Worm (Caenorhabditis elegans) whole organism, mixed stage, embryonic: ENCODE results near the gene R08A2.7.

Experiments used
- M03D4.4 ChIP-seq: sonication (generic microtip); optimal IDR thresholded peaks from 2 replicates; lab custom pipeline; 2017; ENCODE audit warnings: mild to moderate bottlenecking, missing genetic modification characterization, missing compliant biosample characterization
- elt-1 ChIP-seq: sonication (generic microtip); optimal IDR thresholded peaks from 2 replicates; lab custom pipeline; 2017; ENCODE audit warnings: missing genetic modification characterization, mild to moderate bottlenecking, missing compliant biosample characterization, antibody characterized with exemption, moderate library complexity, borderline replicate concordance; ENCODE audit not compliant: insufficient read depth
- mep-1 ChIP-seq: fragments of 150-350 bp; optimal IDR thresholded peaks from 2 replicates; lab custom pipeline; 2017; ENCODE audit warnings: missing biosample characterization, missing genetic modification reagents, missing genetic modification characterization, inconsistent platforms
- mls-2 ChIP-seq: sonication (generic microtip); optimal IDR thresholded peaks from 2 replicates; lab custom pipeline; 2016; ENCODE audit warnings: mild to moderate bottlenecking, missing genetic modification characterization, moderate library complexity, missing compliant biosample characterization
- nhr-28 ChIP-seq: fragments of 150-350 bp; optimal IDR thresholded peaks from 2 replicates; lab custom pipeline; 2014; ENCODE audit warnings: missing biosample characterization, missing genetic modification characterization
- nhr-76 ChIP-seq: sonication (generic microtip); optimal IDR thresholded peaks from 2 replicates; lab custom pipeline; 2017; ENCODE audit warnings: missing biosample characterization, missing genetic modification characterization
- sem-2 ChIP-seq: fragments of 200-800 bp; sonication (Bioruptor generic); optimal IDR thresholded peaks from 2 replicates; lab custom pipeline; 2018; ENCODE audit warnings: mild to moderate bottlenecking, missing genetic modification characterization, missing compliant biosample characterization
- sptf-1 ChIP-seq: sonication (generic microtip); optimal IDR thresholded peaks from 2 replicates; lab custom pipeline; 2017; ENCODE audit warnings: mild to moderate bottlenecking, missing genetic modification characterization, moderate library complexity, missing compliant biosample characterization
- unc-39 ChIP-seq: fragments of 150-350 bp; optimal IDR thresholded peaks from 2 replicates; lab custom pipeline; 2014; ENCODE audit warnings: missing biosample characterization, missing genetic modification characterization
- ztf-11 ChIP-seq: fragments of 150-350 bp; optimal IDR thresholded peaks from 2 replicates; lab custom pipeline; 2014; ENCODE audit warnings: missing biosample characterization, missing genetic modification characterization

DNA sequence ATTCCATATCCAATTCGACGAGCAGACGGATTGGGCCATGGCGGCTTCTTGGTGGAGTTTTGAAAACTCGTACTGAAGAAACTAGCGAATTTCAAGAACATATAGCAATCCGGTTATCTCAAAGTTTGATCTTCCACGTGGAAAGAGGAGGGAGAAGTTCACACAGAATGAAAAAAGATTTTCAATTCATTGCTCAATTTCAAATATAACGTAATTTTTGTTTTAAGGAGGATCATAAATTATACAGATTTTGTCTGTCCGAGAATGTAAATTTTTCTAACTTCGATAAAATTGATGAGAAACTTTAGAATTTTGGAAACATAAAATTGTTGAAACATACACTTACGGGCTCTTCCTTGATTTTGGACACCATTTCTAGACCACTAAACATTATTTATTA, 5.6 kb downstream of the R08A2.7 start, which contains the start of gene Y50E8A.2:
- TF ChIP-seq mep-1 (no peak), nhr-76 (tag; lab: Kevin White, UChicago) (no peak), sptf-1 (tag; lab: Kevin White, UChicago) (no peak), mls-2 (tag; lab: Kevin White, UChicago) (no peak), sem-2 (GFP tag; lab: Kevin White, UChicago) (no peak), elt-1 (tag; lab: Kevin White, UChicago) (no peak), unc-39 (tag; lab: Kevin White, UChicago) (no peak), nhr-28 (tag; lab: Kevin White, UChicago) (no peak), ztf-11 (tag; lab: Kevin White, UChicago) (no peak), M03D4.4 (no peak)
